Fruit fly (Drosophila melanogaster) whole organism, pupa: ENCODE measurements around the gene CG13282.

Source experiments
- CG14655 ChIP-seq: fragments of 200-800 bp; sonication (Bioruptor generic); optimal IDR thresholded peaks from 3 replicates; lab custom pipeline; 2017; ENCODE audit warnings: mild to moderate bottlenecking, missing biosample characterization, missing genetic modification reagents, missing genetic modification characterization
- D1 ChIP-seq: fragments of 200-800 bp; sonication (Bioruptor generic); optimal IDR thresholded peaks from 2 replicates; lab custom pipeline; 2018; ENCODE audit warnings: missing biosample characterization, mild to moderate bottlenecking, missing genetic modification characterization, moderate library complexity

DNA sequence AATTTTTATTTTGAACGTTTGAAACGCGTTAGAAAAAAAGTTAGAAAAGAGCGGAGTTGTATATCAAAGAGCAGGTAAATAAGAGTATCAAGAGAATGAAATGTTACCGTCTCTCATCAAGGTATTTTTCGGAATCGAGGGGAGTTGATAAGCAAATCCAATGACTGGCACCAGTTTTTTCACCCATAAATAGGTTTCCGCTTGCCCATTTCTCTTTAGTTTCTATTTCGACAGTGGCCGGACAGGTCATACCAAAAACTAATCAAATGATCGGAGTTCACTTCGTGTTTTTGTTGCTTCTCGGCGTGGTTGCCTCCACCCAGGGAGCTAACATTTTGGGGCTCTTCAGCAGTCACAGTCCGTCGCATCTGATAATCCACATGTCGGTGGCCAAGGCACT is 40.3 kb downstream of the CG13282 start, which contains the start of gene Ugt37C2:
- TF ChIP-seq CG14655 (GFP tag; lab: Kevin White, UChicago) (no peak), D1 (tag; lab: Kevin White, UChicago) (no peak)
